Fruit fly (Drosophila melanogaster) whole organism, adult: Measurements from ENCODE around the gene Edg78E.

Experiments used
- CG12768 ChIP-seq: fragments of 200-800 bp; sonication (Bioruptor generic); optimal IDR thresholded peaks from 2 replicates; lab custom pipeline; 2017; ENCODE audit warnings: missing biosample characterization, missing genetic modification characterization, mild to moderate bottlenecking, moderate library complexity, missing genetic modification reagents
- CG33017 ChIP-seq: fragments of 200-800 bp; sonication (Bioruptor generic); optimal IDR thresholded peaks from 2 replicates; lab custom pipeline; 2018; ENCODE audit warnings: missing biosample characterization, mild to moderate bottlenecking, missing genetic modification characterization, moderate library complexity
- CG5204 ChIP-seq: fragments of 200-800 bp; sonication (Bioruptor generic); optimal IDR thresholded peaks from 2 replicates; lab custom pipeline; 2016; ENCODE audit warnings: missing biosample characterization, missing genetic modification characterization
- Clk ChIP-seq: fragments of 200-800 bp; sonication (Bioruptor generic); optimal IDR thresholded peaks from 2 replicates; lab custom pipeline; 2017; ENCODE audit warnings: missing biosample characterization, missing genetic modification characterization
- cic ChIP-seq: fragments of 200-800 bp; sonication (Bioruptor generic); optimal IDR thresholded peaks from 2 replicates; lab custom pipeline; 2017; ENCODE audit warnings: missing biosample characterization, mild to moderate bottlenecking, missing genetic modification characterization, moderate library complexity
- kay ChIP-seq: fragments of 200-800 bp; sonication (Bioruptor generic); peaks from one replicate; lab custom pipeline; 2016; ENCODE audit warnings: missing biosample characterization, missing genetic modification characterization, borderline replicate concordance
- tj ChIP-seq: fragments of 200-800 bp; sonication (Bioruptor generic); optimal IDR thresholded peaks from 3 replicates; lab custom pipeline; 2017; ENCODE audit warnings: missing biosample characterization, mild to moderate bottlenecking, missing genetic modification characterization, moderate library complexity

DNA sequence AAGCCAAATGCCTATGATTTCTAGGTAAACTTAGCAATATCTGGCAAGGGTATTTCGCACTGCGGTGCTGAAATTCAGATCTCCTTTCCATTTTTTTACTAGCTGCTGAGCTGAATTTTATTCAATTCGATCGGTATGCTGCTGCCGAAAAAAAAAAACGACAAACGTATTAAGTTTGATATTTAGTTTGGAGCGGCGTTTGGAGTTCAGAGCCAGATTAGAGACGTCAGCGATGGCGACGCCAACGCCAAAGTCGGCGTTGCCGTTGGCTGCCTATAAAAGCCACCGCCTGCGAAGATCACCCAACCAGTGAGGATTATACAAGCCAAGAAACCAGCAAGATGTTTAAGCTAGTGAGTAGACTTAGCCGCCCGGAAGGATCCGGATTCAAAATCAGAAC, 2.7 kb upstream of the Edg78E start, which contains the start of gene Cpr78Cc:
- TF ChIP-seq cic (GFP tag; lab: Kevin White, UChicago) (no peak), CG33017 (tag; lab: Kevin White, UChicago) (no peak), kay (GFP tag; lab: Kevin White, UChicago) (no peak), Clk (GFP tag; lab: Kevin White, UChicago) (no peak), tj (GFP tag; lab: Kevin White, UChicago) (no peak), CG5204 (no peak), CG12768 (GFP tag; lab: Kevin White, UChicago) (no peak)
